Fruit fly (Drosophila melanogaster): ENCODE results near the gene RpS13.
A peak's percentile ranks its signal among the peaks of the same experiment; 100 is the strongest.

RpS13 gene

dm6 chr2L:8326414-8327271 lies 37.8 kb downstream of the RpS13 start (continued):
- TF ChIP-seq D (optimal IDR thresholded peaks at IDR 0.05) (no peak), D (GFP tag; optimal IDR thresholded peaks at IDR 0.05) (no peak), Fer1 (GFP tag; optimal IDR thresholded peaks at IDR 0.05) (peak; percentile 25), Doc2 (GFP tag; IDR thresholded peaks at IDR 0.05) (no peak), btn (GFP tag; optimal IDR thresholded peaks at IDR 0.05) (no peak), HmgZ (tag; optimal IDR thresholded peaks at IDR 0.05) (no peak), Ssrp (tag; optimal IDR thresholded peaks at IDR 0.05) (no peak), CG17186 (GFP tag; optimal IDR thresholded peaks at IDR 0.05) (no peak), H15 (GFP tag; IDR thresholded peaks at IDR 0.05) (no peak), MBD-R2 (GFP tag; IDR thresholded peaks at IDR 0.05) (no peak), twi (tag; optimal IDR thresholded peaks at IDR 0.05) (no peak), HmgD (GFP tag; optimal IDR thresholded peaks at IDR 0.05) (no peak), CG10979 (tag; optimal IDR thresholded peaks at IDR 0.05) (no peak), pzg (GFP tag; optimal IDR thresholded peaks at IDR 0.05) (no peak), croc (GFP tag; conservative IDR thresholded peaks at IDR 0.05) (no peak), Xbp1 (GFP tag; optimal IDR thresholded peaks at IDR 0.05) (no peak), dimm (GFP tag; IDR thresholded peaks at IDR 0.05) (no peak), phol (tag; optimal IDR thresholded peaks at IDR 0.05) (no peak), ftz-f1 (GFP tag; optimal IDR thresholded peaks at IDR 0.05) (no peak), CG11456 (GFP tag; IDR thresholded peaks at IDR 0.05) (no peak), sim (GFP tag; IDR thresholded peaks at IDR 0.05) (no peak), Awh (GFP tag; IDR thresholded peaks at IDR 0.05) (no peak), zfh1 (GFP tag; IDR thresholded peaks at IDR 0.05) (no peak), Hmx (GFP tag; optimal IDR thresholded peaks at IDR 0.05) (no peak), Hmr (GFP tag; optimal IDR thresholded peaks at IDR 0.05) (peak; percentile 60), nerfin-2 (GFP tag; IDR thresholded peaks at IDR 0.05; ENCODE audit: partially characterized antibody) (no peak), CG9609 (GFP tag; optimal IDR thresholded peaks at IDR 0.05) (no peak), CG14014 (GFP tag; IDR thresholded peaks at IDR 0.05) (no peak), CG8290 (GFP tag; optimal IDR thresholded peaks at IDR 0.05) (no peak), CG8290 (tag; optimal IDR thresholded peaks at IDR 0.05) (no peak), unc-4 (GFP tag; IDR thresholded peaks at IDR 0.05; ENCODE audit: partially characterized antibody) (no peak), luna (GFP tag; optimal IDR thresholded peaks at IDR 0.05) (no peak), CG7786 (GFP tag; optimal IDR thresholded peaks at IDR 0.05) (no peak), CG6654 (GFP tag; optimal IDR thresholded peaks at IDR 0.05) (no peak), pb (GFP tag; optimal IDR thresholded peaks at IDR 0.05) (no peak), CG10654 (GFP tag; optimal IDR thresholded peaks at IDR 0.05) (no peak), bowl (GFP tag; IDR thresholded peaks at IDR 0.05) (no peak), CG12071 (GFP tag; optimal IDR thresholded peaks at IDR 0.05) (no peak), gsb (GFP tag; IDR thresholded peaks at IDR 0.05) (no peak), disco-r (GFP tag; optimal IDR thresholded peaks at IDR 0.05) (no peak), CG34422 (GFP tag; IDR thresholded peaks at IDR 0.05) (no peak), bcd (GFP tag; optimal IDR thresholded peaks at IDR 0.05) (no peak), CG13424 (tag; optimal IDR thresholded peaks at IDR 0.05) (peak; percentile 41), CG2678 (tag; optimal IDR thresholded peaks at IDR 0.05) (peak; percentile 59), toy (GFP tag; IDR thresholded peaks at IDR 0.05) (no peak), CG17912 (GFP tag; optimal IDR thresholded peaks at IDR 0.05) (no peak), crp (GFP tag; optimal IDR thresholded peaks at IDR 0.05) (no peak), ERR (GFP tag; optimal IDR thresholded peaks at IDR 0.05) (no peak), CG14710 (tag; optimal IDR thresholded peaks at IDR 0.05) (no peak), CG12299 (tag; optimal IDR thresholded peaks at IDR 0.05) (no peak), wek (GFP tag; optimal IDR thresholded peaks at IDR 0.05) (no peak)

Data from whole organism, embryonic.